Fruit fly (Drosophila melanogaster) whole organism, embryonic: ENCODE measurements around the gene U2af50.

ENCODE experiments used
- CG13296 ChIP-seq: fragments of 200-800 bp; sonication (Bioruptor generic); optimal IDR thresholded peaks from 3 replicates; lab custom pipeline; 2018; ENCODE audit warnings: missing biosample characterization, mild to moderate bottlenecking, missing genetic modification characterization
- CG15601 ChIP-seq: fragments of 200-800 bp; sonication (Bioruptor generic); optimal IDR thresholded peaks from 3 replicates; lab custom pipeline; 2019; ENCODE audit warnings: missing biosample characterization, mild to moderate bottlenecking, missing genetic modification characterization, moderate library complexity
- CG3065 ChIP-seq: fragments of 200-800 bp; sonication (Bioruptor generic); optimal IDR thresholded peaks from 2 replicates; lab custom pipeline; 2016; ENCODE audit warnings: missing biosample characterization, missing genetic modification characterization
- CG3163 ChIP-seq: fragments of 200-800 bp; sonication (Bioruptor generic); optimal IDR thresholded peaks from 3 replicates; lab custom pipeline; 2016; ENCODE audit warnings: missing biosample characterization, missing genetic modification characterization
- CG5953 ChIP-seq: fragments of 200-800 bp; sonication (Bioruptor generic); IDR thresholded peaks from 2 replicates; pipeline ENCODE4 v1.3.6; 2022; ENCODE audit warnings: missing biosample characterization, missing genetic modification characterization
- CG8944 ChIP-seq: fragments of 200-800 bp; sonication (Bioruptor generic); optimal IDR thresholded peaks from 3 replicates; lab custom pipeline; 2016; ENCODE audit warnings: missing biosample characterization, missing genetic modification characterization
- Dref ChIP-seq: fragments of 200-800 bp; sonication (Bioruptor generic); IDR thresholded peaks from 2 replicates; pipeline ENCODE4 v1.3.6; 2022; ENCODE audit warnings: missing biosample characterization, missing genetic modification characterization
- MBD-R2 ChIP-seq: fragments of 200-800 bp; sonication (Bioruptor generic); IDR thresholded peaks from 2 replicates; pipeline ENCODE4 v1.3.6; 2022; ENCODE audit warnings: missing biosample characterization, missing genetic modification characterization
- YL-1 ChIP-seq: fragments of 200-800 bp; sonication (Bioruptor generic); optimal IDR thresholded peaks from 3 replicates; lab custom pipeline; 2017; ENCODE audit warnings: missing biosample characterization, mild to moderate bottlenecking, missing genetic modification characterization
- dysf ChIP-seq: fragments of 200-800 bp; sonication (Bioruptor generic); IDR thresholded peaks from 3 replicates; pipeline ENCODE4 v1.3.6; 2022; ENCODE audit warnings: missing biosample characterization, missing genetic modification characterization
- nau ChIP-seq: fragments of 200-800 bp; sonication (Bioruptor generic); optimal IDR thresholded peaks from 3 replicates; lab custom pipeline; 2017; ENCODE audit warnings: missing biosample characterization, mild to moderate bottlenecking, missing genetic modification characterization, missing genetic modification reagents
- pan ChIP-seq, 4 experiments: fragments of >200 bp in 3 of 4; fragments of 200-800 bp in 1 of 4; sonication (Bioruptor generic) in 1 of 4; optimal IDR thresholded peaks in 3 of 4; IDR thresholded peaks in 1 of 4; 2 replicates each; pipeline versions ENCODE4 v1.3.6 to Lab custom; 2017 to 2022; ENCODE audit warnings: missing biosample characterization in 2 of 4, missing genetic modification characterization in 2 of 4, mixed read lengths in 1 of 4
- usp ChIP-seq: fragments of >200 bp; optimal IDR thresholded peaks from 2 replicates; lab custom pipeline; 2017; ENCODE audit warnings: missing biosample characterization, missing genetic modification characterization

DNA sequence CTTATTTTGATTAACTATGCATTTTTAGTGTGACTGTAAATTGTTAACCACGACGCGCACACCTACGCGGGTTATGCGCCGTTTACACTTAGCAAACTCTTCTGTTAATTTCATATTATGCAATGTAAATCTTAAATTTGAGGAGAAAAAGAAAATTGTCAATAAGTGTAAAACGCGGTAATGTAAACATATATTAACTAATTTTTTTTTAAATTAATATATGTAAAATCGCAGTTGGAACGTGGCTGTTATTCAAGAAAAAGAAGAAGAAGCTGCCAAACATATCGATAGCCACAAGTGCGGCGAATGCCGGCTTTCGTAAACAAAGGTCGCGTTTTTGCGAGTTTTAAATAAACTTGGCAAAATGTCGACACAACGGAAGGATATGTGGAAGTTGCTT, 32.6 kb upstream of the U2af50 start, which contains the start of the genes TH1 and mei-41:
- peak; percentile 75 for TF ChIP-seq YL-1
- TF ChIP-seq pan (optimal IDR thresholded peaks at IDR 0.05; lab: Kevin White, UChicago) = no peak
- peak in 1 of 2 experiments; percentile 96 for TF ChIP-seq pan (GFP tag; optimal IDR thresholded peaks at IDR 0.05 in 1 of 2, IDR thresholded peaks at IDR 0.05 in 1 of 2)
- TF ChIP-seq usp = no peak
- no peak for TF ChIP-seq CG13296 (GFP tag; lab: Kevin White, UChicago)
- TF ChIP-seq Dref (GFP tag; lab: Robert Waterston, UW) = peak; percentile 70
- peak; percentile 85 for TF ChIP-seq CG15601 (tag; lab: Kevin White, UChicago)
- no peak for TF ChIP-seq nau (GFP tag; lab: Kevin White, UChicago)
- peak; percentile 74 for TF ChIP-seq CG3065 (GFP tag; lab: Kevin White, UChicago)
- peak; percentile 96 for TF ChIP-seq dysf (GFP tag; lab: Robert Waterston, UW)
- TF ChIP-seq CG3163 (GFP tag; lab: Kevin White, UChicago) = no peak
- peak; percentile 88 for TF ChIP-seq CG5953
- TF ChIP-seq CG8944 (GFP tag; lab: Kevin White, UChicago) = peak; percentile 7
- peak; percentile 95 for TF ChIP-seq MBD-R2
